Fruit fly (Drosophila melanogaster): ENCODE data around the gene ppk16.

ppk16 gene

dm6 chr2L:9757990-9758814 is 16.6 kb downstream of the ppk16 start, which contains the start of gene zf30C (continued):
- TF ChIP-seq CG11504 (tag; optimal IDR thresholded peaks at IDR 0.05) (peak; percentile 74), sna (GFP tag; IDR thresholded peaks at IDR 0.05; ENCODE audit: partially characterized antibody) (no peak), D (optimal IDR thresholded peaks at IDR 0.05) (peak; percentile 7), D (GFP tag; optimal IDR thresholded peaks at IDR 0.05) (peak; percentile 72), gt (GFP tag; IDR thresholded peaks at IDR 0.05) (peak; percentile 47; the same call in 1 of the 2 replicates), mam (GFP tag; optimal IDR thresholded peaks at IDR 0.05) (peak; percentile 97), Meics (GFP tag; optimal IDR thresholded peaks at IDR 0.05) (peak; percentile 81), CG11093 (GFP tag; IDR thresholded peaks at IDR 0.05) (peak; percentile 78; the same call in 2 of the 3 replicates), fu2 (GFP tag; optimal IDR thresholded peaks at IDR 0.05) (peak; percentile 89), CG6175 (GFP tag; IDR thresholded peaks at IDR 0.05) (peak; percentile 81), yki (optimal IDR thresholded peaks at IDR 0.05) (no peak), CG12391 (tag; optimal IDR thresholded peaks at IDR 0.05) (peak; percentile 79), zen2 (GFP tag; IDR thresholded peaks at IDR 0.05; ENCODE audit: partially characterized antibody) (no peak), Med (GFP tag) (peak; percentile 99), pho (GFP tag; optimal IDR thresholded peaks at IDR 0.05) (peak; percentile 88), CG30020 (tag; optimal IDR thresholded peaks at IDR 0.05) (peak; percentile 37), ro (GFP tag; IDR thresholded peaks at IDR 0.05) (0 out of 2 replicates have a peak, but pooled peaks have one; percentile 30), ab (GFP tag; optimal IDR thresholded peaks at IDR 0.05) (peak; percentile 84), CG3838 (GFP tag; optimal IDR thresholded peaks at IDR 0.05) (peak; percentile 55), PHDP (tag; optimal IDR thresholded peaks at IDR 0.05) (peak; percentile 76), CG6813 (GFP tag; optimal IDR thresholded peaks at IDR 0.05) (peak; percentile 77), Lim3 (GFP tag; IDR thresholded peaks at IDR 0.05) (no peak), CG33213 (GFP tag; optimal IDR thresholded peaks at IDR 0.05) (peak; percentile 84), fd3F (GFP tag; optimal IDR thresholded peaks at IDR 0.05) (peak; percentile 60), ttk (GFP tag; IDR thresholded peaks at IDR 0.05) (peak; percentile 84), CG8944 (GFP tag; optimal IDR thresholded peaks at IDR 0.05) (peak; percentile 94), cad (GFP tag; optimal IDR thresholded peaks at IDR 0.05) (no peak), zf30C (GFP tag; optimal IDR thresholded peaks at IDR 0.05) (peak; percentile 100), Hsf (GFP tag; optimal IDR thresholded peaks at IDR 0.05) (peak; percentile 95), br (optimal IDR thresholded peaks at IDR 0.05) (no peak), btn (GFP tag; optimal IDR thresholded peaks at IDR 0.05) (peak; percentile 16), HLH54F (GFP tag; optimal IDR thresholded peaks at IDR 0.05) (peak; percentile 93), CG34422 (GFP tag; IDR thresholded peaks at IDR 0.05) (peak; percentile 87), CG42726 (GFP tag; IDR thresholded peaks at IDR 0.05; ENCODE audit: partially characterized antibody) (peak; percentile 57; the same call in 1 of the 2 replicates), Aef1 (GFP tag; IDR thresholded peaks at IDR 0.05) (peak; percentile 87), CG6254 (GFP tag; optimal IDR thresholded peaks at IDR 0.05) (peak; percentile 59), CG16813 (GFP tag; IDR thresholded peaks at IDR 0.05; ENCODE audit: partially characterized antibody) (peak; percentile 35; the same call in 1 of the 3 replicates), D19B (GFP tag; optimal IDR thresholded peaks at IDR 0.05) (peak; percentile 61), Fer1 (GFP tag; optimal IDR thresholded peaks at IDR 0.05) (peak; percentile 67), CG4282 (GFP tag; optimal IDR thresholded peaks at IDR 0.05) (peak; percentile 83), Dek (tag; optimal IDR thresholded peaks at IDR 0.05) (peak; percentile 64), CG11085 (GFP tag; IDR thresholded peaks at IDR 0.05) (peak; percentile 81), Sry-β (GFP tag; optimal IDR thresholded peaks at IDR 0.05) (peak; percentile 28), jigr1 (GFP tag; IDR thresholded peaks at IDR 0.05) (peak; percentile 74; the same call in 1 of the 3 replicates), CG3847 (GFP tag; IDR thresholded peaks at IDR 0.05) (peak; percentile 86), Optix (GFP tag; IDR thresholded peaks at IDR 0.05) (peak; percentile 80), Nf-YA (GFP tag; IDR thresholded peaks at IDR 0.05) (peak; percentile 30; the same call in 1 of the 2 replicates), sens-2 (GFP tag; IDR thresholded peaks at IDR 0.05) (0 out of 2 replicates have a peak, but pooled peaks have one; percentile 40), ham (GFP tag; IDR thresholded peaks at IDR 0.05) (0 out of 2 replicates have a peak, but pooled peaks have one; percentile 23), Nf-YC (tag; optimal IDR thresholded peaks at IDR 0.05) (peak; percentile 69)
